Worm (Caenorhabditis elegans) whole organism, L4 larva: Measurements from ENCODE around the gene zig-13.

Experiments used
- F10B5.3 ChIP-seq: sonication (generic microtip); optimal IDR thresholded peaks from 2 replicates; lab custom pipeline; 2016; ENCODE audit warnings: mild to moderate bottlenecking, missing genetic modification characterization, missing compliant biosample characterization
- F44E2.7 ChIP-seq: fragments of 200-800 bp; sonication (Bioruptor generic); IDR thresholded peaks from 2 replicates; pipeline ENCODE4 v2.1.2; 2022; ENCODE audit warnings: missing genetic modification characterization, missing compliant biosample characterization
- F49E8.2 ChIP-seq: sonication (generic microtip); optimal IDR thresholded peaks from 2 replicates; lab custom pipeline; 2016; ENCODE audit warnings: missing compliant biosample characterization, mild to moderate bottlenecking, missing genetic modification characterization, borderline replicate concordance
- R02D3.7 ChIP-seq: fragments of 150-350 bp; sonication (generic microtip); optimal IDR thresholded peaks from 3 replicates; lab custom pipeline; 2014; ENCODE audit warnings: missing biosample characterization, missing genetic modification characterization
- Y105C5A.15 ChIP-seq: fragments of 200-800 bp; sonication (Bioruptor generic); IDR thresholded peaks from 2 replicates; pipeline ENCODE4 v1.3.6; 2022; ENCODE audit warnings: missing genetic modification characterization, missing compliant biosample characterization
- ZK546.5 ChIP-seq, 2 experiments: sonication (generic microtip); optimal IDR thresholded peaks; 2 replicates each; lab custom pipeline; 2017; ENCODE audit warnings: missing biosample characterization in 2 of 2, missing genetic modification characterization in 2 of 2
- ama-1 ChIP-seq: fragments of 150-350 bp; optimal IDR thresholded peaks from 2 replicates; lab custom pipeline; 2014; ENCODE audit warnings: inconsistent platforms, mixed read lengths
- ceh-28 ChIP-seq: fragments of 150-350 bp; optimal IDR thresholded peaks from 2 replicates; lab custom pipeline; 2014; ENCODE audit warnings: missing biosample characterization, missing genetic modification reagents, missing genetic modification characterization
- ceh-32 ChIP-seq: sonication (generic microtip); optimal IDR thresholded peaks from 2 replicates; lab custom pipeline; 2016; ENCODE audit warnings: mild to moderate bottlenecking, missing genetic modification characterization, missing compliant biosample characterization; ENCODE audit not compliant: poor library complexity
- ceh-44 ChIP-seq: fragments of 200-800 bp; sonication (Bioruptor generic); IDR thresholded peaks from 2 replicates; pipeline ENCODE4 v1.3.6; 2022; ENCODE audit warnings: missing genetic modification reagents, missing genetic modification characterization, missing compliant biosample characterization
- daf-19 ChIP-seq: fragments of 200-800 bp; sonication (Bioruptor generic); conservative IDR thresholded peaks from 2 replicates; pipeline ENCODE4 v1.3.6; 2022; ENCODE audit warnings: missing genetic modification characterization, missing compliant biosample characterization
- dmd-8 ChIP-seq: fragments of 200-800 bp; sonication (Bioruptor generic); IDR thresholded peaks from 2 replicates; pipeline ENCODE4 v1.3.6; 2022; ENCODE audit warnings: missing genetic modification characterization, missing compliant biosample characterization
- egl-27 ChIP-seq: sonication (generic microtip); optimal IDR thresholded peaks from 3 replicates; lab custom pipeline; 2017; ENCODE audit warnings: missing biosample characterization, missing genetic modification reagents, missing genetic modification characterization
- egl-43 ChIP-seq: fragments of 200-800 bp; sonication (Bioruptor generic); IDR thresholded peaks from 2 replicates; pipeline ENCODE4 v1.3.6; 2022; ENCODE audit warnings: missing genetic modification reagents, missing genetic modification characterization, missing compliant biosample characterization
- fkh-10 ChIP-seq: fragments of 150-350 bp; optimal IDR thresholded peaks from 2 replicates; lab custom pipeline; 2014; ENCODE audit warnings: missing biosample characterization, missing genetic modification reagents, missing genetic modification characterization
- hlh-11 ChIP-seq: fragments of 200-800 bp; sonication (Bioruptor generic); optimal IDR thresholded peaks from 2 replicates; lab custom pipeline; 2018; ENCODE audit warnings: mild to moderate bottlenecking, missing genetic modification characterization, missing compliant biosample characterization
- hmg-1.1 ChIP-seq: fragments of 200-800 bp; sonication (Bioruptor generic); IDR thresholded peaks from 2 replicates; pipeline ENCODE4 v1.3.6; 2022; ENCODE audit warnings: missing genetic modification reagents, missing genetic modification characterization, missing compliant biosample characterization
- jun-1 ChIP-seq: fragments of 150-350 bp; optimal IDR thresholded peaks from 2 replicates; lab custom pipeline; 2014; ENCODE audit warnings: missing biosample characterization, missing genetic modification reagents, missing genetic modification characterization
- lin-13 ChIP-seq: fragments of 150-350 bp; optimal IDR thresholded peaks from 2 replicates; lab custom pipeline; 2014; ENCODE audit warnings: missing biosample characterization, missing genetic modification reagents, missing genetic modification characterization
- lin-39 ChIP-seq: fragments of 150-350 bp; optimal IDR thresholded peaks from 2 replicates; lab custom pipeline; 2014; ENCODE audit warnings: missing biosample characterization, missing genetic modification reagents, missing genetic modification characterization
- lsy-2 ChIP-seq, 2 experiments: fragments of 150-350 bp in 1 of 2; sonication (generic microtip) in 1 of 2; optimal IDR thresholded peaks; 2 replicates each; lab custom pipeline; 2014 to 2017; ENCODE audit warnings: missing biosample characterization in 2 of 2, missing genetic modification characterization in 2 of 2
- madf-5 ChIP-seq, 2 experiments: fragments of 200-800 bp; sonication (Bioruptor generic); IDR thresholded peaks; 2 replicates each; pipeline ENCODE4 v1.3.6; 2022; ENCODE audit warnings: missing compliant biosample characterization in 2 of 2, missing genetic modification characterization in 2 of 2
- mdt-29 ChIP-seq: fragments of 200-800 bp; sonication (Bioruptor generic); IDR thresholded peaks from 2 replicates; pipeline ENCODE4 v1.3.6; 2022; ENCODE audit warnings: missing genetic modification reagents, missing genetic modification characterization, missing compliant biosample characterization
- mep-1 ChIP-seq: fragments of 150-350 bp; sonication (generic microtip); optimal IDR thresholded peaks from 3 replicates; lab custom pipeline; 2014; ENCODE audit warnings: missing biosample characterization, missing genetic modification characterization
- mes-2 ChIP-seq: sonication (generic microtip); optimal IDR thresholded peaks from 2 replicates; lab custom pipeline; 2016; ENCODE audit warnings: missing genotype, mild to moderate bottlenecking, missing genetic modification characterization, missing compliant biosample characterization; ENCODE audit not compliant: poor library complexity, severe bottlenecking
- nhr-237 ChIP-seq: sonication (generic microtip); optimal IDR thresholded peaks from 2 replicates; lab custom pipeline; 2017; ENCODE audit warnings: missing biosample characterization, missing genetic modification characterization
- nhr-76 ChIP-seq: fragments of 150-350 bp; optimal IDR thresholded peaks from 2 replicates; lab custom pipeline; 2014; ENCODE audit warnings: missing biosample characterization, missing genetic modification characterization
- php-3 ChIP-seq: fragments of 200-800 bp; sonication (Bioruptor generic); IDR thresholded peaks from 2 replicates; pipeline ENCODE4 v1.3.6; 2022; ENCODE audit warnings: missing genetic modification reagents, missing genetic modification characterization, missing compliant biosample characterization
- rbr-2 ChIP-seq: sonication (generic microtip); optimal IDR thresholded peaks from 2 replicates; lab custom pipeline; 2016; ENCODE audit warnings: missing genotype, missing genetic modification characterization, missing compliant biosample characterization
- saeg-2 ChIP-seq: fragments of 200-800 bp; sonication (Bioruptor generic); IDR thresholded peaks from 2 replicates; pipeline ENCODE4 v1.3.6; 2022; ENCODE audit warnings: missing genetic modification reagents, missing genetic modification characterization, missing compliant biosample characterization
- sdz-12 ChIP-seq: fragments of 200-800 bp; sonication (Bioruptor generic); optimal IDR thresholded peaks from 2 replicates; lab custom pipeline; 2018; ENCODE audit warnings: mild to moderate bottlenecking, missing genetic modification characterization, missing compliant biosample characterization
- skn-1 ChIP-seq: fragments of 150-350 bp; optimal IDR thresholded peaks from 2 replicates; lab custom pipeline; 2014; ENCODE audit warnings: missing biosample characterization, missing genetic modification characterization
- tra-1 ChIP-seq: fragments of 200-800 bp; sonication (Bioruptor generic); IDR thresholded peaks from 2 replicates; pipeline ENCODE4 v1.3.6; 2022; ENCODE audit warnings: missing genetic modification reagents, missing genetic modification characterization, missing compliant biosample characterization
- unc-62 ChIP-seq, 3 experiments: fragments of 150-350 bp in 1 of 3; sonication (generic microtip); optimal IDR thresholded peaks in 2 of 3; peaks in 1 of 3; 1 replicate in 1 of 3; 2 replicates in 2 of 3; lab custom pipeline; 2014 to 2017; ENCODE audit warnings: missing biosample characterization in 3 of 3, missing genetic modification characterization in 3 of 3, missing genetic modification reagents in 3 of 3, missing genotype in 1 of 3
- zfp-2 ChIP-seq: sonication (generic microtip); optimal IDR thresholded peaks from 2 replicates; lab custom pipeline; 2016; ENCODE audit warnings: mild to moderate bottlenecking, missing genetic modification characterization, missing compliant biosample characterization
- zip-2 ChIP-seq: fragments of 150-350 bp; optimal IDR thresholded peaks from 2 replicates; lab custom pipeline; 2014; ENCODE audit warnings: missing biosample characterization, missing genetic modification characterization
- ztf-11 ChIP-seq: fragments of 150-350 bp; optimal IDR thresholded peaks from 2 replicates; lab custom pipeline; 2014; ENCODE audit warnings: missing biosample characterization, missing genetic modification characterization
- ztf-7 ChIP-seq: fragments of 150-350 bp; optimal IDR thresholded peaks from 2 replicates; lab custom pipeline; 2014; ENCODE audit warnings: missing biosample characterization, missing genetic modification characterization

The zig-13 gene

DNA sequence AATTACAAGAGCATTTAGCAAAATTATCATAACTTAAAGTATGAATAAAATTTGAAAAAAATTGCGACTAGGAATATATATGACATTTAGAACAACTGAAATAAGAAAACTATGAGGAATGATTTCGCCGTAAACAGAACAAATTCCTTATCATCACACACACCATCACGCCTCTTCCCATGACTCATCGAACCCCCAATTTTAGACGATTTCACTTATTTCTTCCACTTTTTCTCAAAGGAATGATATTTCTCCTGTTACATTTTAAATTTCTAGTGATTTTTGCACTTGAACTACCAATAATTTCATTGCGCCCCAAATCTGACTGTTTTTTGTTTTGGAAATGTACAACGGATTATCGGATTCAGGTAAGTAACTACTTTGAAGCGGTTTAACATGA lies at the start of gene zig-13, which contains the start of gene ver-1:
Gene zig-13, minus strand, starts transcription at position 101 of the 400 bp plus-strand sequence.
Gene ver-1, plus strand, starts transcription at position 180 of the 400 bp plus-strand sequence.
- no peak for TF ChIP-seq F44E2.7 (GFP tag; lab: Robert Waterston, UW)
- no peak for TF ChIP-seq jun-1 (tag; lab: Kevin White, UChicago)
- TF ChIP-seq lin-39, result no peak
- no peak for TF ChIP-seq zfp-2 (tag; lab: Kevin White, UChicago)
- no peak for TF ChIP-seq egl-27 (tag; lab: Kevin White, UChicago)
- TF ChIP-seq ama-1, result no peak
- TF ChIP-seq daf-19 (GFP tag; lab: Robert Waterston, UW), result no peak
- TF ChIP-seq mep-1 (tag; lab: Kevin White, UChicago), result no peak
- no peak for TF ChIP-seq F49E8.2 (tag; lab: Kevin White, UChicago)
- no peak for TF ChIP-seq madf-5 (GFP tag; IDR thresholded peaks at IDR 0.05; lab: Robert Waterston, UW)
- no peak for TF ChIP-seq sdz-12 (GFP tag; lab: Kevin White, UChicago)
- TF ChIP-seq F10B5.3 (tag; lab: Kevin White, UChicago), result no peak
- TF ChIP-seq dmd-8 (GFP tag; lab: Robert Waterston, UW), result no peak
- TF ChIP-seq ztf-7 (tag; lab: Kevin White, UChicago), result no peak
- TF ChIP-seq ceh-44, result no peak
- TF ChIP-seq hmg-1.1 (GFP tag; lab: Robert Waterston, UW), result no peak
- no peak for TF ChIP-seq zip-2 (tag; lab: Kevin White, UChicago)
- TF ChIP-seq skn-1 (tag; lab: Kevin White, UChicago), result no peak
- TF ChIP-seq rbr-2 (tag; lab: Kevin White, UChicago), result no peak
- TF ChIP-seq lin-13 (GFP tag; lab: Kevin White, UChicago), result no peak
- TF ChIP-seq, all 104 proteins: peak for 0

DNA sequence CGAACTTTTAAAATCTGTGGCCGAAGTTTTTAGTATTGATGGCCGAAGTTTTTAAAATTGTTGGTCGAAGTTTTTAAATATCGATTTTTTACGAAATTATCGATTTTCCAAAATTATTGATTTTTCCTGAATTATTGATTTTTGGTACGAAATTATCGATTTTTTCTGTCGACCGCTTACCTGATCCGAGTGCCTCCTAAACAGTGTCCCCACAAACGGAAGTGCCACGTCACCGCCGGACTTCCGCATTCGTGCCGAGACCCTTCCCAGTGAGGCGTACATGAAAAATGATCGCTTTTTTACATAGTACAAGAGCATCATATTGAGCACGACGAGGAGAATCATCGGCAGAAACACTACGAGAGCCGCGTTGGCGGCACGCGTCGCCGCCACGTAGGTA lies 47.4 kb upstream of the zig-13 start:
- TF ChIP-seq ZK546.5 (tag; optimal IDR thresholded peaks at IDR 0.05; lab: Kevin White, UChicago) (no peak), ztf-11 (no peak), unc-62 (GFP tag; optimal IDR thresholded peaks at IDR 0.05 in 1 of 2; lab: Kevin White, UChicago) (peak in 1 of 2 experiments; percentile 53), unc-62 (tag; optimal IDR thresholded peaks at IDR 0.05; lab: Kevin White, UChicago) (no peak), ceh-28 (tag; lab: Kevin White, UChicago) (peak; percentile 98), ama-1 (no peak)

DNA sequence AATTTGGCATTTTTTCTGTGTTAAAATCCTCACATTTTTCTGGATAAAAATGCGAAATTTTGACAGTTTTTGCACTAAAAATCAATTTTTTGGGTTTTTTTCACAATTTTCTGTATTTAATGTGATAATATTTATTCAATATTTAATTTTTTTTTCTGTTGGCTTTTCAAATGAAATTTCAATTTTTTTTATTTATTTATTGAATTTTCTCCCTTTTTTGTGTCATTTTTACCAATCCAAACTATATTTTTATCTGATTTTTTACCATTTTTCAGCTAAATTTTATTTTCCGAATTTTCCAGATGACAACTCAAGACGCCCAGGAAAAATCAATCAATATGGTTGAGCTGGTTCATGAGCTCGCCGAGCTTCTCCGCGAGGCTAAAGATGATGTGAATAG lies 37.6 kb upstream of the zig-13 start, which contains the start of gene F40G9.17:
Gene F40G9.17, plus strand, starts transcription at position 301 of the 400 bp plus-strand sequence.
- TF ChIP-seq R02D3.7 (tag; lab: Kevin White, UChicago) (no peak), saeg-2 (no peak), F49E8.2 (tag; lab: Kevin White, UChicago) (no peak), mdt-29 (GFP tag; lab: Robert Waterston, UW) (no peak), zip-2 (tag; lab: Kevin White, UChicago) (no peak), nhr-76 (tag; lab: Kevin White, UChicago) (no peak), php-3 (GFP tag; lab: Robert Waterston, UW) (no peak), hmg-1.1 (GFP tag; lab: Robert Waterston, UW) (no peak), Y105C5A.15 (GFP tag; lab: Robert Waterston, UW) (no peak), fkh-10 (no peak), egl-43 (GFP tag; lab: Robert Waterston, UW) (no peak), hlh-11 (tag; lab: Kevin White, UChicago) (no peak), mes-2 (no peak), nhr-237 (no peak), tra-1 (GFP tag; lab: Robert Waterston, UW) (no peak), lsy-2 (tag; optimal IDR thresholded peaks at IDR 0.05; lab: Kevin White, UChicago) (no peak), ceh-32 (tag; lab: Kevin White, UChicago) (no peak)
- TF ChIP-seq, all 104 proteins: peak for 0
